Fruit fly (Drosophila melanogaster): ENCODE data around the gene Tektin-C.

Tektin-C gene

DNA sequence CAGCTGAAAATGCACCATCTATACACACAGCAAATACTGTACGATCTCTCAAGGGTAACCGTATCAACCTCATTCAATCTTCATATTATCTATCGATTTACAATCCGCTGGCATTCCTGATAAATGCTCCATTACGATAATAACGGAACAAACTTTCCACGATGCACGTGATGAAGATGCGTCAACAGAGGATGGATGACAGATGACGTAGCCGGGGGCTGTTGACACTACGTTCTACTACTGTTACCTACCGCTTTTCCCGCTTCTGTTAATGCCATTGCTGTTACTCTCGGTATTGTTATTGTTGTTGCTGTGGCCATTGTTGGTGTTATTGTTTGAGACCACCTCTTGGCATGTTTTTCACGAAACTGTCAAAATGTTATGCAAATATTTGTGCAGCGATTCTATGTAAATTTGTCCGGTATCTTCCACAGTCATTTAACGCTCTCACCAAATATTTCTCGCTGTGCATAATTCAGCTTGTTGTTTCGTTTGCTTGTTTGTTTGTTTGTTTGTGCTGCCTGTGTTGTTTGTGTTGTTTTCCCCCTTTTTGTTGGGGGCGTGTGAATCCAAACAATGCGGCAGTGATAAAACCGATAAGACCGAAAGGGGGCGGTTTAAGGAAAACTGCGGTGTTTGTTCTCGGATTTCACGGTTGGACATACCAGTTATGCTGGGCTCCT lies 27.6 kb upstream of the Tektin-C start (continued):
- TF ChIP-seq bbx (GFP tag; IDR thresholded peaks at IDR 0.05; ENCODE audit: partially characterized antibody) (no peak), salm (tag; optimal IDR thresholded peaks at IDR 0.05) (peak; percentile 74), ranshi (GFP tag; IDR thresholded peaks at IDR 0.05) (peak; percentile 73), E2f2 (GFP tag; IDR thresholded peaks at IDR 0.05) (peak; percentile 40; the same call in 1 of the 2 replicates), CG15696 (tag; optimal IDR thresholded peaks at IDR 0.05) (peak; percentile 90), wor (GFP tag; IDR thresholded peaks at IDR 0.05) (no peak), NC2β (GFP tag; optimal IDR thresholded peaks at IDR 0.05) (peak; percentile 88), knrl (GFP tag; IDR thresholded peaks at IDR 0.05; ENCODE audit: partially characterized antibody) (no peak), CG14860 (GFP tag; IDR thresholded peaks at IDR 0.05; ENCODE audit: partially characterized antibody) (no peak), exex (tag; optimal IDR thresholded peaks at IDR 0.05) (peak; percentile 40), Mad (GFP tag; optimal IDR thresholded peaks at IDR 0.05) (peak; percentile 75), repo (GFP tag; optimal IDR thresholded peaks at IDR 0.05) (peak; percentile 78), CG7372 (GFP tag; IDR thresholded peaks at IDR 0.05) (no peak), CG5953 (GFP tag; IDR thresholded peaks at IDR 0.05) (peak; percentile 67; the same call in 1 of the 2 replicates), CG10321 (GFP tag; IDR thresholded peaks at IDR 0.05) (peak; percentile 18; the same call in 1 of the 2 replicates), Dref (GFP tag; IDR thresholded peaks at IDR 0.05) (no peak), sqz (GFP tag; optimal IDR thresholded peaks at IDR 0.05) (peak; percentile 79), CG10462 (GFP tag; optimal IDR thresholded peaks at IDR 0.05) (peak; percentile 81), CG5245 (GFP tag; optimal IDR thresholded peaks at IDR 0.05) (peak; percentile 76), psq (GFP tag; optimal IDR thresholded peaks at IDR 0.05) (peak; percentile 78), CG18599 (GFP tag; optimal IDR thresholded peaks at IDR 0.05) (peak; percentile 82), ci (GFP tag; IDR thresholded peaks at IDR 0.05) (peak; percentile 90), CG8924 (tag; optimal IDR thresholded peaks at IDR 0.05) (peak; percentile 86), danr (GFP tag; IDR thresholded peaks at IDR 0.05) (peak; percentile 29; the same call in 1 of the 2 replicates), CG32772 (GFP tag; IDR thresholded peaks at IDR 0.05) (peak; percentile 17; the same call in 1 of the 2 replicates), CG10209 (GFP tag; optimal IDR thresholded peaks at IDR 0.05) (peak; percentile 91), CG1603 (tag; optimal IDR thresholded peaks at IDR 0.05) (peak; percentile 94), Deaf1 (tag; optimal IDR thresholded peaks at IDR 0.05) (peak; percentile 40), stwl (tag; optimal IDR thresholded peaks at IDR 0.05) (peak; percentile 33), Sry-β (GFP tag; optimal IDR thresholded peaks at IDR 0.05) (peak; percentile 72), CG12155 (GFP tag; optimal IDR thresholded peaks at IDR 0.05) (no peak), CG7987 (GFP tag; optimal IDR thresholded peaks at IDR 0.05) (peak; percentile 94), lilli (GFP tag; optimal IDR thresholded peaks at IDR 0.05) (peak; percentile 44), CHES-1-like (GFP tag; optimal IDR thresholded peaks at IDR 0.05) (peak; percentile 81), CG17612 (GFP tag; IDR thresholded peaks at IDR 0.05) (no peak), CG31441 (GFP tag; IDR thresholded peaks at IDR 0.05) (peak; percentile 87), pzg (GFP tag; optimal IDR thresholded peaks at IDR 0.05) (no peak), CG4854 (GFP tag; optimal IDR thresholded peaks at IDR 0.05) (peak; percentile 83), Dfd (GFP tag; optimal IDR thresholded peaks at IDR 0.05) (no peak), zfh1 (GFP tag; IDR thresholded peaks at IDR 0.05) (peak; percentile 82), trem (tag; optimal IDR thresholded peaks at IDR 0.05) (peak; percentile 72), CG9609 (GFP tag; optimal IDR thresholded peaks at IDR 0.05) (peak; percentile 81), Dbx (GFP tag; IDR thresholded peaks at IDR 0.05) (no peak), CG4707 (GFP tag; optimal IDR thresholded peaks at IDR 0.05) (peak; percentile 85), CG3847 (GFP tag; IDR thresholded peaks at IDR 0.05) (no peak), pfk (GFP tag; optimal IDR thresholded peaks at IDR 0.05) (peak; percentile 42), caup (GFP tag; optimal IDR thresholded peaks at IDR 0.05; ENCODE audit: severe bottlenecking) (peak; percentile 79), sens-2 (GFP tag; IDR thresholded peaks at IDR 0.05) (no peak), CG12744 (GFP tag; optimal IDR thresholded peaks at IDR 0.05) (peak; percentile 71), CG3407 (GFP tag; optimal IDR thresholded peaks at IDR 0.05) (peak; percentile 92)

Data from whole organism, embryonic.